Fruit fly (Drosophila melanogaster) whole organism, embryonic: ENCODE measurements around the gene nonA.
A peak's percentile ranks its signal among the peaks of the same experiment; 100 is the strongest.

Experiments used
- ATbp ChIP-seq: fragments of 200-800 bp; sonication (Bioruptor generic); optimal IDR thresholded peaks from 2 replicates; lab custom pipeline; 2017; ENCODE audit warnings: missing biosample characterization, mild to moderate bottlenecking, missing genetic modification characterization, missing genetic modification reagents
- Adf1 ChIP-seq: fragments of 200-800 bp; sonication (Bioruptor generic); IDR thresholded peaks from 2 replicates; pipeline ENCODE4 v1.3.6; 2022; ENCODE audit warnings: missing biosample characterization, missing genetic modification characterization
- Aef1 ChIP-seq: fragments of 200-800 bp; sonication (Bioruptor generic); IDR thresholded peaks from 3 replicates; pipeline ENCODE4 v1.3.6; 2022; ENCODE audit warnings: missing biosample characterization, missing genetic modification characterization
- Atf3 ChIP-seq: fragments of 200-800 bp; sonication (Bioruptor generic); optimal IDR thresholded peaks from 3 replicates; lab custom pipeline; 2016; ENCODE audit warnings: missing biosample characterization, missing genetic modification characterization
- B-H1 ChIP-seq: fragments of 200-800 bp; sonication (Bioruptor generic); IDR thresholded peaks from 3 replicates; pipeline ENCODE4 v1.3.6; 2022; ENCODE audit warnings: missing biosample characterization, missing genetic modification characterization
- CG12071 ChIP-seq: fragments of 200-800 bp; sonication (Bioruptor generic); optimal IDR thresholded peaks from 3 replicates; lab custom pipeline; 2018; ENCODE audit warnings: missing biosample characterization, mild to moderate bottlenecking, missing genetic modification characterization
- CG12299 ChIP-seq: fragments of 200-800 bp; sonication (Bioruptor generic); optimal IDR thresholded peaks from 2 replicates; lab custom pipeline; 2018; ENCODE audit warnings: missing biosample characterization, mild to moderate bottlenecking, missing genetic modification characterization
- CG12744 ChIP-seq: fragments of 200-800 bp; sonication (Bioruptor generic); optimal IDR thresholded peaks from 2 replicates; lab custom pipeline; 2016; ENCODE audit warnings: missing biosample characterization, missing genetic modification characterization
- CG13287 ChIP-seq: fragments of 200-800 bp; sonication (Bioruptor generic); IDR thresholded peaks from 2 replicates; pipeline ENCODE4 v1.3.6; 2022; ENCODE audit warnings: missing biosample characterization, missing genetic modification characterization; ENCODE audit not compliant: partially characterized antibody
- CG14667 ChIP-seq: fragments of 200-800 bp; sonication (Bioruptor generic); IDR thresholded peaks from 2 replicates; pipeline ENCODE4 v1.3.6; 2022; ENCODE audit warnings: missing biosample characterization, missing genetic modification characterization
- CG14710 ChIP-seq: fragments of 200-800 bp; sonication (Bioruptor generic); optimal IDR thresholded peaks from 3 replicates; lab custom pipeline; 2019; ENCODE audit warnings: missing biosample characterization, mild to moderate bottlenecking, missing genetic modification characterization, moderate library complexity
- CG15514 ChIP-seq: fragments of 200-800 bp; sonication (Bioruptor generic); optimal IDR thresholded peaks from 3 replicates; lab custom pipeline; 2017; ENCODE audit warnings: missing biosample characterization, missing genetic modification characterization, mild to moderate bottlenecking, moderate library complexity, missing genetic modification reagents
- CG17186 ChIP-seq: fragments of 200-800 bp; sonication (Bioruptor generic); optimal IDR thresholded peaks from 3 replicates; lab custom pipeline; 2017; ENCODE audit warnings: missing biosample characterization, missing genetic modification reagents, missing genetic modification characterization
- CG17568 ChIP-seq: fragments of 200-800 bp; sonication (Bioruptor generic); optimal IDR thresholded peaks from 2 replicates; lab custom pipeline; 2018; ENCODE audit warnings: missing biosample characterization, mild to moderate bottlenecking, missing genetic modification characterization, moderate library complexity
- CG32767 ChIP-seq: fragments of 200-800 bp; sonication (Bioruptor generic); IDR thresholded peaks from 2 replicates; pipeline ENCODE4 v1.3.6; 2022; ENCODE audit warnings: missing biosample characterization, missing genetic modification characterization
- CG3407 ChIP-seq: fragments of 200-800 bp; sonication (Bioruptor generic); optimal IDR thresholded peaks from 2 replicates; lab custom pipeline; 2018; ENCODE audit warnings: missing biosample characterization, mild to moderate bottlenecking, missing genetic modification characterization
- CG6683 ChIP-seq: fragments of 200-800 bp; sonication (Bioruptor generic); optimal IDR thresholded peaks from 2 replicates; lab custom pipeline; 2017; ENCODE audit warnings: missing biosample characterization, mild to moderate bottlenecking, missing genetic modification characterization, missing genetic modification reagents
- CG8359 ChIP-seq: fragments of 200-800 bp; sonication (Bioruptor generic); optimal IDR thresholded peaks from 2 replicates; lab custom pipeline; 2017; ENCODE audit warnings: missing biosample characterization, mild to moderate bottlenecking, missing genetic modification characterization, borderline replicate concordance
- CG9817 ChIP-seq: fragments of 200-800 bp; sonication (Bioruptor generic); optimal IDR thresholded peaks from 2 replicates; lab custom pipeline; 2018; ENCODE audit warnings: missing biosample characterization, mild to moderate bottlenecking, missing genetic modification characterization, moderate library complexity
- CTCF ChIP-seq: fragments of 200-800 bp; sonication (Bioruptor generic); optimal IDR thresholded peaks from 2 replicates; lab custom pipeline; 2017; ENCODE audit warnings: missing biosample characterization, mild to moderate bottlenecking, missing genetic modification characterization, moderate library complexity
- D ChIP-seq, 2 experiments: fragments of 200-800 bp in 1 of 2; fragments of >200 bp in 1 of 2; sonication (Bioruptor generic) in 1 of 2; optimal IDR thresholded peaks; 2 replicates in 1 of 2; 3 replicates in 1 of 2; lab custom pipeline; 2017; ENCODE audit warnings: mild to moderate bottlenecking in 1 of 2, missing biosample characterization in 1 of 2, missing genetic modification characterization in 1 of 2, missing genetic modification reagents in 1 of 2
- Deaf1 ChIP-seq: fragments of 200-800 bp; optimal IDR thresholded peaks from 3 replicates; lab custom pipeline; 2019; ENCODE audit warnings: missing biosample characterization, mild to moderate bottlenecking, missing genetic modification characterization, moderate library complexity
- Dek ChIP-seq: fragments of 200-800 bp; sonication (Bioruptor generic); optimal IDR thresholded peaks from 3 replicates; lab custom pipeline; 2019; ENCODE audit warnings: missing biosample characterization, mild to moderate bottlenecking, missing genetic modification characterization, moderate library complexity
- Dref ChIP-seq: fragments of 200-800 bp; sonication (Bioruptor generic); IDR thresholded peaks from 2 replicates; pipeline ENCODE4 v1.3.6; 2022; ENCODE audit warnings: missing biosample characterization, missing genetic modification characterization
- Fer2 ChIP-seq: fragments of 200-800 bp; sonication (Bioruptor generic); optimal IDR thresholded peaks from 2 replicates; lab custom pipeline; 2018; ENCODE audit warnings: missing biosample characterization, mild to moderate bottlenecking, missing genetic modification characterization, moderate library complexity
- Gsc ChIP-seq: fragments of 200-800 bp; sonication (Bioruptor generic); IDR thresholded peaks from 2 replicates; pipeline ENCODE4 v1.3.6; 2022; ENCODE audit warnings: missing biosample characterization, missing genetic modification characterization
- H15 ChIP-seq: fragments of 200-800 bp; sonication (Bioruptor generic); IDR thresholded peaks from 3 replicates; pipeline ENCODE4 v1.3.6; 2022; ENCODE audit warnings: missing biosample characterization, missing genetic modification characterization
- HLHmδ ChIP-seq: fragments of 200-800 bp; sonication (Bioruptor generic); optimal IDR thresholded peaks from 2 replicates; lab custom pipeline; 2018; ENCODE audit warnings: missing biosample characterization, mild to moderate bottlenecking, missing genetic modification characterization, moderate library complexity
- Lhr ChIP-seq: fragments of 200-800 bp; sonication (Bioruptor generic); optimal IDR thresholded peaks from 3 replicates; lab custom pipeline; 2017; ENCODE audit warnings: mild to moderate bottlenecking, missing biosample characterization, missing genetic modification reagents, missing genetic modification characterization
- Lpt ChIP-seq: fragments of >200 bp; optimal IDR thresholded peaks from 2 replicates; lab custom pipeline; 2018; ENCODE audit warnings: missing biosample characterization, missing genetic modification characterization
- Sox100B ChIP-seq: fragments of 200-800 bp; sonication (Bioruptor generic); optimal IDR thresholded peaks from 3 replicates; lab custom pipeline; 2018; ENCODE audit warnings: missing biosample characterization, mild to moderate bottlenecking, missing genetic modification characterization
- Sry-δ ChIP-seq: fragments of 200-800 bp; sonication (Bioruptor generic); optimal IDR thresholded peaks from 2 replicates; lab custom pipeline; 2016; ENCODE audit warnings: missing biosample characterization, missing genetic modification characterization
- ems ChIP-seq: fragments of 200-800 bp; sonication (Bioruptor generic); optimal IDR thresholded peaks from 3 replicates; lab custom pipeline; 2016; ENCODE audit warnings: missing biosample characterization, missing genetic modification characterization
- ewg ChIP-seq: fragments of 200-800 bp; sonication (Bioruptor generic); optimal IDR thresholded peaks from 3 replicates; lab custom pipeline; 2017; ENCODE audit warnings: mild to moderate bottlenecking, missing biosample characterization, missing genetic modification reagents, missing genetic modification characterization
- eyg ChIP-seq: fragments of 200-800 bp; sonication (Bioruptor generic); optimal IDR thresholded peaks from 3 replicates; lab custom pipeline; 2016; ENCODE audit warnings: missing biosample characterization, missing genetic modification characterization
- gcm ChIP-seq: fragments of 200-800 bp; sonication (Bioruptor generic); optimal IDR thresholded peaks from 2 replicates; lab custom pipeline; 2019; ENCODE audit warnings: missing biosample characterization, mild to moderate bottlenecking, missing genetic modification characterization, moderate library complexity
- gfzf ChIP-seq: fragments of 200-800 bp; sonication (Bioruptor generic); optimal IDR thresholded peaks from 2 replicates; lab custom pipeline; 2016; ENCODE audit warnings: missing biosample characterization, mild to moderate bottlenecking, missing genetic modification characterization, moderate library complexity
- gt ChIP-seq: fragments of 200-800 bp; sonication (Bioruptor generic); IDR thresholded peaks from 2 replicates; pipeline ENCODE4 v1.3.6; 2022; ENCODE audit warnings: missing biosample characterization, missing genetic modification characterization
- pb ChIP-seq: fragments of 200-800 bp; sonication (Bioruptor generic); optimal IDR thresholded peaks from 3 replicates; lab custom pipeline; 2016; ENCODE audit warnings: missing biosample characterization, missing genetic modification characterization
- peb ChIP-seq: fragments of 200-800 bp; sonication (Bioruptor generic); IDR thresholded peaks from 2 replicates; pipeline ENCODE4 v1.3.6; 2022; ENCODE audit warnings: missing biosample characterization, missing genetic modification characterization
- pita ChIP-seq: fragments of 200-800 bp; sonication (Bioruptor generic); optimal IDR thresholded peaks from 2 replicates; lab custom pipeline; 2017; ENCODE audit warnings: missing biosample characterization, mild to moderate bottlenecking, missing genetic modification characterization
- pzg ChIP-seq: fragments of 200-800 bp; sonication (Bioruptor generic); optimal IDR thresholded peaks from 3 replicates; lab custom pipeline; 2018; ENCODE audit warnings: missing biosample characterization, mild to moderate bottlenecking, missing genetic modification characterization, moderate library complexity
- ro ChIP-seq: fragments of 200-800 bp; sonication (Bioruptor generic); IDR thresholded peaks from 2 replicates; pipeline ENCODE4 v1.3.6; 2022; ENCODE audit warnings: missing biosample characterization, missing genetic modification characterization
- shn ChIP-seq: fragments of 200-800 bp; sonication (Bioruptor generic); optimal IDR thresholded peaks from 3 replicates; lab custom pipeline; 2016; ENCODE audit warnings: missing biosample characterization, missing genetic modification characterization
- slou ChIP-seq: fragments of 200-800 bp; sonication (Bioruptor generic); optimal IDR thresholded peaks from 3 replicates; lab custom pipeline; 2016; ENCODE audit warnings: missing biosample characterization, missing genetic modification characterization
- sob ChIP-seq: fragments of 200-800 bp; sonication (Bioruptor generic); IDR thresholded peaks from 2 replicates; pipeline ENCODE4 v1.3.6; 2022; ENCODE audit warnings: missing biosample characterization, missing genetic modification characterization
- tll ChIP-seq, 2 experiments: fragments of 200-800 bp in 1 of 2; fragments of >200 bp in 1 of 2; sonication (Bioruptor generic) in 1 of 2; optimal IDR thresholded peaks; 2 replicates each; lab custom pipeline; 2017 to 2019; ENCODE audit warnings: missing biosample characterization in 2 of 2, missing genetic modification characterization in 2 of 2, mild to moderate bottlenecking in 1 of 2, moderate library complexity in 1 of 2
- trem ChIP-seq: fragments of 200-800 bp; optimal IDR thresholded peaks from 3 replicates; lab custom pipeline; 2019; ENCODE audit warnings: missing biosample characterization, mild to moderate bottlenecking, missing genetic modification characterization, moderate library complexity
- z ChIP-seq: fragments of 200-800 bp; sonication (Bioruptor generic); IDR thresholded peaks from 3 replicates; pipeline ENCODE4 v1.3.6; 2022; ENCODE audit warnings: missing biosample characterization, missing genetic modification characterization
- zf30C ChIP-seq: fragments of 200-800 bp; sonication (Bioruptor generic); optimal IDR thresholded peaks from 3 replicates; lab custom pipeline; 2018; ENCODE audit warnings: missing biosample characterization, mild to moderate bottlenecking, missing genetic modification characterization

Gene nonA

DNA sequence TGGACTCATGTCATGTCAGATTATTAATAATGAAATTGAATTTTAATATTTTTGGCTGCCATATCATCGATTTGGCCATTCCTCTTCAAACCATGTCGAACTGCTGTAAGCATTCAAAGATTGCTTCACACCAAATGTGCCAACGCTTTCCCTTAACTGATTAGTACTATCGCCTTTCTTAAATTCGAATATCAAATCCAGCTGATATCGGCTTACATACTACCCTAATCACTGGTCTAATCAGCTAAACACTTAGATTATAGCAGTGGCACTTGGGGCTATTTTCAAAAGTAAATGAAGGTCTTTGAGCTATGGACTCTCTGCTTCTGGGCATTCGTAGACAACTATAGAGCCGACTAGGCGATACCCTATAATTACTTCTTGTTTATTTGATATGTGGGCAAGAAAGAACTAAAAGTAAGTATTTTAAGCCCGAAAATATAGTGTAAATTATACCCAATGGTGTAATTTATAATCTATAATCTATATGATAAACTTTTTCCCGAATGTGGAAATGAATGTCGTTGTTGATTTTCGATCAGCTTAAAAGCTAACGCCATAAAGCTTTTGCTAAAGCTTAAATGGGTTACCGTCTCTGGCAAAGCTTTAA, 42.5 kb downstream of the nonA start (continued):
- TF ChIP-seq CG3407 (GFP tag; lab: Kevin White, UChicago) (peak; percentile 38), tll (GFP tag; optimal IDR thresholded peaks at IDR 0.05; lab: Kevin White, UChicago) (no peak), Adf1 (GFP tag; lab: Robert Waterston, UW) (peak; percentile 50), CG17568 (GFP tag; lab: Kevin White, UChicago) (no peak), B-H1 (GFP tag; lab: Robert Waterston, UW) (peak; percentile 64; the same call in 2 of the 3 replicates), CG15514 (GFP tag; lab: Kevin White, UChicago) (peak; percentile 79), gt (GFP tag; lab: Robert Waterston, UW) (no peak), CG32767 (peak; percentile 76), ewg (GFP tag; lab: Kevin White, UChicago) (peak; percentile 56), gfzf (no peak), CG12071 (GFP tag; lab: Kevin White, UChicago) (peak; percentile 77), CG12299 (tag; lab: Kevin White, UChicago) (peak; percentile 46), z (GFP tag; lab: Robert Waterston, UW) (0 out of 3 replicates have a peak, but pooled peaks have one; percentile 16), Dref (GFP tag; lab: Robert Waterston, UW) (no peak), Lhr (GFP tag; lab: Kevin White, UChicago) (peak; percentile 15), CG12744 (GFP tag; lab: Kevin White, UChicago) (peak; percentile 43), ro (no peak), Atf3 (GFP tag; lab: Kevin White, UChicago) (no peak), gcm (no peak), Sry-δ (GFP tag; lab: Kevin White, UChicago) (peak; percentile 14), CG8359 (GFP tag; lab: Kevin White, UChicago) (peak; percentile 30), shn (GFP tag; lab: Kevin White, UChicago) (no peak), H15 (GFP tag; lab: Robert Waterston, UW) (peak; percentile 65), CG9817 (tag; lab: Kevin White, UChicago) (peak; percentile 61), Gsc (GFP tag; lab: Robert Waterston, UW) (no peak), pita (GFP tag; lab: Kevin White, UChicago) (no peak), Aef1 (peak; percentile 73), CG14710 (tag; lab: Kevin White, UChicago) (peak; percentile 28), sob (GFP tag; lab: Robert Waterston, UW) (peak; percentile 90), CG13287 (GFP tag; lab: Robert Waterston, UW) (no peak; the same call in 1 of the 2 replicates), CG14667 (GFP tag; lab: Robert Waterston, UW) (peak; percentile 60), ATbp (peak; percentile 75), pb (GFP tag; lab: Kevin White, UChicago) (peak; percentile 30), CTCF (GFP tag; lab: Kevin White, UChicago) (no peak), CG17186 (no peak), Sox100B (GFP tag; lab: Kevin White, UChicago) (no peak), ems (GFP tag; lab: Kevin White, UChicago) (peak; percentile 62), eyg (peak; percentile 1), zf30C (GFP tag; lab: Kevin White, UChicago) (no peak), HLHmδ (GFP tag; lab: Kevin White, UChicago) (no peak), Lpt (GFP tag; lab: Kevin White, UChicago) (no peak), Dek (peak; percentile 84), Deaf1 (tag; lab: Kevin White, UChicago) (peak; percentile 58), trem (peak; percentile 22), slou (GFP tag; lab: Kevin White, UChicago) (peak; percentile 58), peb (GFP tag; lab: Robert Waterston, UW) (peak; percentile 65), D (optimal IDR thresholded peaks at IDR 0.05; lab: Kevin White, UChicago) (no peak), D (GFP tag; optimal IDR thresholded peaks at IDR 0.05; lab: Kevin White, UChicago) (peak; percentile 38), pzg (no peak), CG6683 (GFP tag; lab: Kevin White, UChicago) (peak; percentile 56), Fer2 (tag; lab: Kevin White, UChicago) (peak; percentile 4)
